Worm (Caenorhabditis elegans): ENCODE data around the gene sqv-4.

The sqv-4 gene

DNA sequence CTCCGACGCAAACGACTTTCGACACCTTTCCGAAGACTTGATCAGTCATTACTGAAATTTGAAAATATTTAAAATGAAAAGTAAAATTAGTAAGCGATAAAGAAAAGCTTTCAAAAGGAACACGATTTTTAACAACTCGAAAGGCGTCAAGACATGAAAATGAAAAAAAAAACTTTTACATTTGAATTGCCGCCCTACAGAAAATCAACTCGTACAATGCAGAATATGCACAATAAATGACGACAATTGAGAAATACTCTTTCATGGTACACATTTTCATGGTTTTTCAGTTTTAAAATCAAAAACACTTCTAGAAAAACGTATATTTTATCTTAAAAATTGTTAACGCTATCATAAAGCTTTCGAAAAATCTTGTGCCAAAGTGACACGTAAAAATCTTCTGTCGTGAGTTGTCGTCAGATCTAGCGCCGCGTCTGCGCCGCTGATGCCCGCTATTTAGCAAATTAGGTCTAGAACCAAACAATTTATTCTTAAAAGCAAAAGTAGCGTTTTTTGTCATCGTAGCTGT lies at the start of gene sqv-4:
sqv-4 (minus strand) TSS at position 51 of the 529 bp plus-strand sequence.
- TF ChIP-seq ztf-23 (GFP tag; IDR thresholded peaks at IDR 0.05) (no peak), ztf-29 (GFP tag; IDR thresholded peaks at IDR 0.05) (no peak), ref-1 (GFP tag; conservative IDR thresholded peaks at IDR 0.05) (no peak), klf-2 (GFP tag; conservative IDR thresholded peaks at IDR 0.05) (no peak), med-1 (GFP tag; optimal IDR thresholded peaks at IDR 0.05; ENCODE audit: insufficient read depth) (no peak), flt-1 (GFP tag; IDR thresholded peaks at IDR 0.05) (no peak), T22C8.4 (GFP tag; IDR thresholded peaks at IDR 0.05) (no peak), tab-1 (GFP tag; IDR thresholded peaks at IDR 0.05) (no peak), cog-1 (tag; optimal IDR thresholded peaks at IDR 0.05) (no peak)

DNA sequence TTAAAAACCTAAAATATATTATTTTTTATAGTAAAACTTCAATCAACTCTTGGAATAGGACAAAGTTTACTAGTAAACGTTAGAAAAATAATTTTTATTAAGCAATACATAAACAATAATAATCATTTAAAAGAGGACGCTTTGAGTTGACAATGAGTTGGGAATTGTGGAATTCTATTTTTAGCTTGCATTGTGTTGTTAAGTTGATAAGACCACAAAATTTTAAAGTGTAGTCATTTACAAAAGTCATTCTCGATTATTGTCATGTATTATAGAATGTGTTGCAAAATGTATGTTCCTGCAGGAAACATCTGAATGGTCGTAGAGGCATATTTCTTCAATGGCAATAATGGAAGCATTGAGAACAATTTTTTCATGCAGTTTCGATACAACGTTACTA lies 49.7 kb upstream of the sqv-4 start:
- TF ChIP-seq ztf-23 (GFP tag; IDR thresholded peaks at IDR 0.05) (no peak), T22C8.4 (GFP tag; IDR thresholded peaks at IDR 0.05) (no peak), ztf-29 (GFP tag; IDR thresholded peaks at IDR 0.05) (no peak), cog-1 (tag; optimal IDR thresholded peaks at IDR 0.05) (no peak), med-1 (GFP tag; optimal IDR thresholded peaks at IDR 0.05; ENCODE audit: insufficient read depth) (no peak), tab-1 (GFP tag; IDR thresholded peaks at IDR 0.05) (no peak), flt-1 (GFP tag; IDR thresholded peaks at IDR 0.05) (no peak), ref-1 (GFP tag; conservative IDR thresholded peaks at IDR 0.05) (no peak), klf-2 (GFP tag; conservative IDR thresholded peaks at IDR 0.05) (no peak)

DNA sequence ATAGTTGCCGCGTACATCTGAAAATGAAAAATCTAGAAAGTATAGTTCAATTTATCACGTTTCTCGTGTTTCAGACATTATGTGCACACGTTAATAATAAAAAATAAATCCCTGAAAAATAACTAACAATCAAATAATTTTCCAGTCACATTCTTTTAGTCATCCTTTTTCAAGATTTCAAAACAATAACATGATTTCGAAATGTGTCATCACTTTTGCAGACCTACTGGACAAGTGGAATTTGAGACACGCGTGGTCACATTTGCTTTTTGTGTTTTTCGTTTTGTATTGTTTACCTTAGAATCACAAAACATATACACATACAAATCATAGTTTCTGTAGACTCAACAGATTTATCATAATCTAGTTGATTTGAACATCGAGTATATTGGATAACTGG lies 48.1 kb upstream of the sqv-4 start:
- TF ChIP-seq ref-1 (GFP tag; conservative IDR thresholded peaks at IDR 0.05) (no peak), ztf-29 (GFP tag; IDR thresholded peaks at IDR 0.05) (no peak), flt-1 (GFP tag; IDR thresholded peaks at IDR 0.05) (no peak), T22C8.4 (GFP tag; IDR thresholded peaks at IDR 0.05) (no peak), ztf-23 (GFP tag; IDR thresholded peaks at IDR 0.05) (no peak), cog-1 (tag; optimal IDR thresholded peaks at IDR 0.05) (no peak), med-1 (GFP tag; optimal IDR thresholded peaks at IDR 0.05; ENCODE audit: insufficient read depth) (no peak)

DNA sequence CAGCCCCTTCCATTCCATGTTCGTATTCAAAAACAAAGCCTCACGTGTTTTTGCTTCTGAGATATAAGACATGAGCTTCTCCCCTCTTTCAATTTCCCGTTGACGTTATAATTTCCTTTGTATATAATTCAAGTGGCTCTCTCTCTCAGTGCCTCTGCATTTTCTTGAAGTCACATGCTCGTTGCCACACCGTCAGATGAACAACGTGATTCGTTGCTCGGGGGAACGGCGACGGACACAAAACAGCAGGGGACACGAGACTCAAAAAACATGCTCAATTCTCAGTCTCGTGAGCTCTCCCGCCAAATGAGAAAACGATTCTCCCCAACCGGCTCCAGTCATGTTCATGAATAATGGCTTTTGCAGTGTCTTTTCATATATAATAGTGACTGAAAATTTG lies 47.1 kb upstream of the sqv-4 start:
- no peak for TF ChIP-seq ref-1 (GFP tag; conservative IDR thresholded peaks at IDR 0.05)
- TF ChIP-seq tab-1 (GFP tag; IDR thresholded peaks at IDR 0.05) = no peak
- TF ChIP-seq med-1 (GFP tag; optimal IDR thresholded peaks at IDR 0.05; ENCODE audit: insufficient read depth) = no peak

ce11 chrV:10702910-10703309 lies 41.6 kb upstream of the sqv-4 start:
- no peak for TF ChIP-seq ztf-23 (GFP tag; IDR thresholded peaks at IDR 0.05)
- no peak for TF ChIP-seq T22C8.4 (GFP tag; IDR thresholded peaks at IDR 0.05)
- no peak for TF ChIP-seq flt-1 (GFP tag; IDR thresholded peaks at IDR 0.05)
- TF ChIP-seq ztf-29 (GFP tag; IDR thresholded peaks at IDR 0.05) = no peak

DNA sequence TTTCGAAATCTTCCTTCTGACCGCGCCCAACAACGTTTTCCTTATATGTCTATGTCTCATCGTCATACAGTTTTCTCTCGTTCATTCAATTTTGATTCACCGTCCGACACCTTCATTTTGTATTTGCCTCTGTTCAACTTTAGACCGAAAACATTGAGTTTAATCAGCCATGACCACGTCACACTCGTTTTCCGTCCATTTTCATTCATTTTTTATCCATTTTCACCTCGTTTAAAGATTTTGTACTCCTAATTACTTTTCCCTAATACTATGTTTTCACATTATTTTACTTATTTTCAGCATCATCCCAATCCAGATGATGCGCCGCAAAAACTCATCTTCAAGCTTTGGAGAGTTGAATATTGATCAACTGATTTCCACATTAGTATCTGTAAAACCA lies 41.0 kb upstream of the sqv-4 start, which contains the start of gene pph-1:
pph-1 (plus strand) TSS at position 301 of the 400 bp plus-strand sequence.
- TF ChIP-seq med-1 (GFP tag; optimal IDR thresholded peaks at IDR 0.05; ENCODE audit: insufficient read depth) (no peak), flt-1 (GFP tag; IDR thresholded peaks at IDR 0.05) (no peak), cog-1 (tag; optimal IDR thresholded peaks at IDR 0.05) (no peak), ztf-29 (GFP tag; IDR thresholded peaks at IDR 0.05) (no peak)

- TF ChIP-seq ztf-29 (GFP tag; IDR thresholded peaks at IDR 0.05) (no peak), med-1 (GFP tag; optimal IDR thresholded peaks at IDR 0.05; ENCODE audit: insufficient read depth) (no peak), flt-1 (GFP tag; IDR thresholded peaks at IDR 0.05) (no peak), T22C8.4 (GFP tag; IDR thresholded peaks at IDR 0.05) (no peak), cog-1 (tag; optimal IDR thresholded peaks at IDR 0.05) (no peak), klf-2 (GFP tag; conservative IDR thresholded peaks at IDR 0.05) (no peak), ztf-23 (GFP tag; IDR thresholded peaks at IDR 0.05) (no peak), ref-1 (GFP tag; conservative IDR thresholded peaks at IDR 0.05) (no peak), tab-1 (GFP tag; IDR thresholded peaks at IDR 0.05) (no peak)
These were observed 37.9 kb upstream of the sqv-4 start for ce11 chrV:10699122-10699521.

ce11 chrV:10695181-10695580 lies 33.9 kb upstream of the sqv-4 start, which contains the start of gene C05A2.4:
C05A2.4 (plus strand) TSS chrV:10695481.
- TF ChIP-seq cog-1 (tag; optimal IDR thresholded peaks at IDR 0.05) (no peak), ref-1 (GFP tag; conservative IDR thresholded peaks at IDR 0.05) (no peak), ztf-29 (GFP tag; IDR thresholded peaks at IDR 0.05) (no peak)

DNA sequence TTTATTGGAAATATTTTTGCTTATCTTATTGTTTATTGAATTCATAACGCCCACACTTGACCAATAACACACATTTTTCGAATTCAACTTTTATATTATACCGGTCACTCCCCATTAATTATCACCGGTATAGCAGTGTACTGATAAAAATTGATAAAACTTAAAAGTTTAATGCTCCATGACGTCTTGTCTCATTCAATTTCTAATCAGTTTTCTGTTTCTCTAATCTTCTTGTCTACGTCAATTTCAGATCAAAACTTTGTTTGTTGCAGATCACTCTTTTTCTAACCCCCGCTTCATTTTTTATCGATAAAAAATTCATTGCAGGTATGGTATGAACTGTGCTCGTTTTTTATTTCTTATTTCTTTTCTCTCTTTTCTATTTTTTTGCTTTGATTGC lies 32.5 kb upstream of the sqv-4 start:
- no peak for TF ChIP-seq cog-1 (tag; optimal IDR thresholded peaks at IDR 0.05)
- no peak for TF ChIP-seq T22C8.4 (GFP tag; IDR thresholded peaks at IDR 0.05)
- no peak for TF ChIP-seq ztf-23 (GFP tag; IDR thresholded peaks at IDR 0.05)
- no peak for TF ChIP-seq tab-1 (GFP tag; IDR thresholded peaks at IDR 0.05)
- TF ChIP-seq klf-2 (GFP tag; conservative IDR thresholded peaks at IDR 0.05) = no peak
- TF ChIP-seq med-1 (GFP tag; optimal IDR thresholded peaks at IDR 0.05; ENCODE audit: insufficient read depth) = no peak
- no peak for TF ChIP-seq flt-1 (GFP tag; IDR thresholded peaks at IDR 0.05)
- TF ChIP-seq ref-1 (GFP tag; conservative IDR thresholded peaks at IDR 0.05) = no peak
- no peak for TF ChIP-seq ztf-29 (GFP tag; IDR thresholded peaks at IDR 0.05)

- no peak for TF ChIP-seq cog-1 (tag; optimal IDR thresholded peaks at IDR 0.05)
These were observed 30.0 kb upstream of the sqv-4 start for ce11 chrV:10691313-10691712.

ce11 chrV:10687601-10688000 lies 26.3 kb upstream of the sqv-4 start, which contains the start of gene F29F11.20:
F29F11.20 (plus strand) TSS chrV:10687901.
- no peak for TF ChIP-seq tab-1 (GFP tag; IDR thresholded peaks at IDR 0.05)
- no peak for TF ChIP-seq med-1 (GFP tag; optimal IDR thresholded peaks at IDR 0.05; ENCODE audit: insufficient read depth)
- TF ChIP-seq cog-1 (tag; optimal IDR thresholded peaks at IDR 0.05) = no peak
- no peak for TF ChIP-seq klf-2 (GFP tag; conservative IDR thresholded peaks at IDR 0.05)
- no peak for TF ChIP-seq flt-1 (GFP tag; IDR thresholded peaks at IDR 0.05)
- no peak for TF ChIP-seq ztf-29 (GFP tag; IDR thresholded peaks at IDR 0.05)
- no peak for TF ChIP-seq ref-1 (GFP tag; conservative IDR thresholded peaks at IDR 0.05)
- no peak for TF ChIP-seq ztf-23 (GFP tag; IDR thresholded peaks at IDR 0.05)
- no peak for TF ChIP-seq T22C8.4 (GFP tag; IDR thresholded peaks at IDR 0.05)

Data from whole organism, midembryonic.